Fruit fly (Drosophila melanogaster) whole organism, adult: ENCODE measurements around the gene CG15772.

Experiments used
- CG14711 ChIP-seq: fragments of 200-800 bp; sonication (Bioruptor generic); optimal IDR thresholded peaks from 2 replicates; lab custom pipeline; 2018; ENCODE audit warnings: missing biosample characterization, mild to moderate bottlenecking, missing genetic modification characterization, moderate library complexity
- cnc ChIP-seq, 2 experiments: fragments of >200 bp; optimal IDR thresholded peaks; 2 replicates each; lab custom pipeline; 2017

dm6 chrX:5744992-5745732 lies 6.9 kb upstream of the CG15772 start:
- no peak for TF ChIP-seq CG14711 (tag; lab: Kevin White, UChicago)
- TF ChIP-seq cnc (optimal IDR thresholded peaks at IDR 0.05; lab: Kevin White, UChicago), result no peak
